Worm (Caenorhabditis elegans): ENCODE data around the gene spe-42.

DNA sequence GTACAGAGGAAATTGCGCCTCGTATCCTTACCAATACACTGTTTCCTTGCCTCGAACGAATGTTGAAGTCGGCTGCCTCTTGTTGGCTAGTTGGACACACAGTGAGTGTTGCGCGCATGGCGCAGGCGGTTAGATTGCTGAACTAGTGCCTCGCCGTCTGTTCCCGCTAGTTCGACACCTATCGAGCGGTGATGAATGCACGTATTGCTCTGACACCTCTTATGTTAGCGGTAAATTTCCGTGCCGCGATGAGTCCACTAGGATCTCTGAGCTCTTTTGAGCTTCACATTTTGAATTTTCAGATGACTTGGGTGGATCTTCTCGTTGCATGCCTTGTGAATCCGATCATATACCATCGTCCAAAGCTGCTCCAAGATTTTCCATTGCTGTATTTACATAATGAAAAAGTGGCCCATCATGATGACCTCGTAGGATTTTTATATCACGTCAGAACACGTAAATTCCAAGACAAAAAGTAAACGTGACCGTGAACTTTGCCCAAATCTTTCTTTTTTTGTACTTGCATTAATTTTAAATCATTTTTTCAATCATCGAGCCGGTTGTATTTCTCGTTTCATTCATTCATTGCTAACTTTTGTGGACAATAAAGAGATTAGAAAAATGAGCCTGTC lies 46.1 kb upstream of the spe-42 start, which contains the start of gene F55A11.11:
- TF ChIP-seq unc-62 (GFP tag; optimal IDR thresholded peaks at IDR 0.05) (no peak), lin-39 (tag; optimal IDR thresholded peaks at IDR 0.05) (no peak), tbx-2 (tag; optimal IDR thresholded peaks at IDR 0.05) (peak; percentile 41), nhr-237 (tag; optimal IDR thresholded peaks at IDR 0.05) (no peak), efl-1 (optimal IDR thresholded peaks at IDR 0.05) (peak; percentile 60 to 63), efl-1 (GFP tag; optimal IDR thresholded peaks at IDR 0.05 in 1 of 2) (peak; percentile 41 to 96), ztf-11 (tag; optimal IDR thresholded peaks at IDR 0.05) (peak in 1 of 2 experiments; percentile 23), xbp-1 (tag; optimal IDR thresholded peaks at IDR 0.05) (peak; percentile 61), ama-1 (optimal IDR thresholded peaks at IDR 0.05) (peak; percentile 3), lin-13 (GFP tag; optimal IDR thresholded peaks at IDR 0.05) (peak; percentile 11), ceh-63 (GFP tag; optimal IDR thresholded peaks at IDR 0.05) (no peak), aly-2 (tag; optimal IDR thresholded peaks at IDR 0.05) (no peak), hlh-17 (GFP tag; optimal IDR thresholded peaks at IDR 0.05; ENCODE audit: borderline replicate concordance) (no peak)
